Worm (Caenorhabditis elegans) whole organism, L4 larva: Measurements from ENCODE around the gene ndab-1.

Source experiments
- D1046.2 ChIP-seq: fragments of 200-800 bp; sonication (Bioruptor generic); IDR thresholded peaks from 2 replicates; pipeline ENCODE4 v1.3.6; 2022; ENCODE audit warnings: missing genetic modification characterization, missing compliant biosample characterization
- F26F4.8 ChIP-seq: fragments of 200-800 bp; sonication (Bioruptor generic); conservative IDR thresholded peaks from 2 replicates; pipeline ENCODE4 v1.3.6; 2022; ENCODE audit warnings: missing genetic modification characterization, missing compliant biosample characterization
- F37D6.2 ChIP-seq: sonication (generic microtip); optimal IDR thresholded peaks from 2 replicates; lab custom pipeline; 2016; ENCODE audit warnings: mild to moderate bottlenecking, missing genetic modification characterization, missing compliant biosample characterization
- F44E2.7 ChIP-seq: fragments of 200-800 bp; sonication (Bioruptor generic); IDR thresholded peaks from 2 replicates; pipeline ENCODE4 v2.1.2; 2022; ENCODE audit warnings: missing genetic modification characterization, missing compliant biosample characterization
- Y5F2A.4 ChIP-seq: fragments of 200-800 bp; sonication (Bioruptor generic); optimal IDR thresholded peaks from 2 replicates; lab custom pipeline; 2018; ENCODE audit warnings: mild to moderate bottlenecking, missing genetic modification characterization, missing compliant biosample characterization
- aha-1 ChIP-seq: fragments of 150-350 bp; peaks from one replicate; lab custom pipeline; 2014; ENCODE audit warnings: missing biosample characterization, missing genetic modification characterization
- arid-1 ChIP-seq: fragments of 200-800 bp; sonication (Bioruptor generic); conservative IDR thresholded peaks from 2 replicates; pipeline ENCODE4 v1.3.6; 2022; ENCODE audit warnings: missing genetic modification reagents, missing genetic modification characterization, missing compliant biosample characterization
- attf-4 ChIP-seq: sonication (generic microtip); optimal IDR thresholded peaks from 3 replicates; lab custom pipeline; 2017; ENCODE audit warnings: missing biosample characterization, missing genetic modification characterization
- ceh-20 ChIP-seq: fragments of 200-800 bp; sonication (Bioruptor generic); IDR thresholded peaks from 2 replicates; pipeline ENCODE4 v1.3.6; 2022; ENCODE audit warnings: missing genetic modification reagents, missing genetic modification characterization, missing compliant biosample characterization
- daf-12 ChIP-seq: fragments of 150-350 bp; optimal IDR thresholded peaks from 2 replicates; lab custom pipeline; 2014; ENCODE audit warnings: missing biosample characterization, missing genetic modification reagents, missing genetic modification characterization
- daf-16 ChIP-seq, 3 experiments: sonication (generic microtip); optimal IDR thresholded peaks; 2 replicates each; lab custom pipeline; 2016 to 2017; ENCODE audit warnings: missing genetic modification characterization in 3 of 3, missing genetic modification reagents in 3 of 3, mild to moderate bottlenecking in 2 of 3, missing compliant biosample characterization in 2 of 3, missing biosample characterization in 1 of 3, moderate library complexity in 1 of 3
- daf-19 ChIP-seq: fragments of 200-800 bp; sonication (Bioruptor generic); conservative IDR thresholded peaks from 2 replicates; pipeline ENCODE4 v1.3.6; 2022; ENCODE audit warnings: missing genetic modification characterization, missing compliant biosample characterization
- dmd-6 ChIP-seq: fragments of 200-800 bp; sonication (Bioruptor generic); IDR thresholded peaks from 2 replicates; pipeline ENCODE4 v1.3.6; 2022; ENCODE audit warnings: missing genetic modification reagents, missing genetic modification characterization, missing compliant biosample characterization
- dmd-8 ChIP-seq: fragments of 200-800 bp; sonication (Bioruptor generic); IDR thresholded peaks from 2 replicates; pipeline ENCODE4 v1.3.6; 2022; ENCODE audit warnings: missing genetic modification characterization, missing compliant biosample characterization
- dve-1 ChIP-seq: sonication (generic microtip); optimal IDR thresholded peaks from 2 replicates; lab custom pipeline; 2017; ENCODE audit warnings: antibody characterized with exemption, mild to moderate bottlenecking, missing genetic modification characterization, missing compliant biosample characterization; ENCODE audit not compliant: insufficient read depth
- egl-27 ChIP-seq: sonication (generic microtip); optimal IDR thresholded peaks from 3 replicates; lab custom pipeline; 2017; ENCODE audit warnings: missing biosample characterization, missing genetic modification reagents, missing genetic modification characterization
- hif-1 ChIP-seq, 2 experiments: sonication (generic microtip); optimal IDR thresholded peaks; 2 replicates each; lab custom pipeline; 2016 to 2017; ENCODE audit warnings: missing compliant biosample characterization in 2 of 2, missing genetic modification characterization in 2 of 2, missing genetic modification reagents in 2 of 2, missing genotype in 2 of 2, mild to moderate bottlenecking in 1 of 2
- hlh-11 ChIP-seq: fragments of 200-800 bp; sonication (Bioruptor generic); optimal IDR thresholded peaks from 2 replicates; lab custom pipeline; 2018; ENCODE audit warnings: mild to moderate bottlenecking, missing genetic modification characterization, missing compliant biosample characterization
- hlh-30 ChIP-seq: sonication (generic microtip); optimal IDR thresholded peaks from 2 replicates; lab custom pipeline; 2017; ENCODE audit warnings: antibody characterized with exemption, mild to moderate bottlenecking, missing genetic modification characterization, missing compliant biosample characterization; ENCODE audit not compliant: insufficient read depth
- lin-1 ChIP-seq: fragments of 200-800 bp; sonication (Bioruptor generic); IDR thresholded peaks from 2 replicates; pipeline ENCODE4 v1.3.6; 2022; ENCODE audit warnings: missing genetic modification reagents, missing genetic modification characterization, missing compliant biosample characterization
- lin-13 ChIP-seq: fragments of 150-350 bp; optimal IDR thresholded peaks from 2 replicates; lab custom pipeline; 2014; ENCODE audit warnings: missing biosample characterization, missing genetic modification reagents, missing genetic modification characterization
- mxl-3 ChIP-seq: fragments of 200-800 bp; sonication (Bioruptor generic); optimal IDR thresholded peaks from 2 replicates; lab custom pipeline; 2018; ENCODE audit warnings: mild to moderate bottlenecking, missing genetic modification characterization, missing compliant biosample characterization
- nhr-102 ChIP-seq: sonication (generic microtip); optimal IDR thresholded peaks from 2 replicates; lab custom pipeline; 2016; ENCODE audit warnings: mild to moderate bottlenecking, missing genetic modification characterization, moderate library complexity, missing compliant biosample characterization
- nhr-25 ChIP-seq: sonication (generic microtip); optimal IDR thresholded peaks from 2 replicates; lab custom pipeline; 2017; ENCODE audit warnings: missing genetic modification characterization, mild to moderate bottlenecking, missing compliant biosample characterization, antibody characterized with exemption, moderate library complexity, borderline replicate concordance; ENCODE audit not compliant: insufficient read depth
- nhr-28 ChIP-seq: fragments of 150-350 bp; optimal IDR thresholded peaks from 2 replicates; lab custom pipeline; 2014; ENCODE audit warnings: missing biosample characterization, missing genetic modification characterization
- nhr-41 ChIP-seq: fragments of 200-800 bp; sonication (Bioruptor generic); IDR thresholded peaks from 2 replicates; pipeline ENCODE4 v1.3.6; 2022; ENCODE audit warnings: missing genetic modification reagents, missing genetic modification characterization, missing compliant biosample characterization
- pha-4 ChIP-seq, 2 experiments: fragments of 150-350 bp in 1 of 2; fragments of 200-800 bp in 1 of 2; sonication (Bioruptor generic) in 1 of 2; IDR thresholded peaks in 1 of 2; optimal IDR thresholded peaks in 1 of 2; 2 replicates each; pipeline versions ENCODE4 v1.3.6 to Lab custom; 2014 to 2022; ENCODE audit warnings: missing genetic modification characterization in 2 of 2, missing genetic modification reagents in 2 of 2, missing biosample characterization in 1 of 2, missing compliant biosample characterization in 1 of 2
- pqm-1 ChIP-seq: sonication (generic microtip); optimal IDR thresholded peaks from 2 replicates; lab custom pipeline; 2017; ENCODE audit warnings: missing biosample characterization, missing genetic modification characterization
- sdz-12 ChIP-seq: fragments of 200-800 bp; sonication (Bioruptor generic); optimal IDR thresholded peaks from 2 replicates; lab custom pipeline; 2018; ENCODE audit warnings: mild to moderate bottlenecking, missing genetic modification characterization, missing compliant biosample characterization
- set-16 ChIP-seq: fragments of 200-800 bp; sonication (Bioruptor generic); IDR thresholded peaks from 2 replicates; pipeline ENCODE4 v1.3.6; 2022; ENCODE audit warnings: missing genetic modification reagents, missing genetic modification characterization, missing compliant biosample characterization
- spr-1 ChIP-seq: sonication (generic microtip); optimal IDR thresholded peaks from 2 replicates; lab custom pipeline; 2016; ENCODE audit warnings: mild to moderate bottlenecking, missing genetic modification characterization, missing compliant biosample characterization
- unc-62 ChIP-seq, 3 experiments: fragments of 150-350 bp in 1 of 3; sonication (generic microtip); optimal IDR thresholded peaks in 2 of 3; peaks in 1 of 3; 1 replicate in 1 of 3; 2 replicates in 2 of 3; lab custom pipeline; 2014 to 2017; ENCODE audit warnings: missing biosample characterization in 3 of 3, missing genetic modification characterization in 3 of 3, missing genetic modification reagents in 3 of 3, missing genotype in 1 of 3
- zip-2 ChIP-seq: fragments of 150-350 bp; optimal IDR thresholded peaks from 2 replicates; lab custom pipeline; 2014; ENCODE audit warnings: missing biosample characterization, missing genetic modification characterization
- ztf-11 ChIP-seq: fragments of 150-350 bp; optimal IDR thresholded peaks from 2 replicates; lab custom pipeline; 2014; ENCODE audit warnings: missing biosample characterization, missing genetic modification characterization

The ndab-1 gene

DNA sequence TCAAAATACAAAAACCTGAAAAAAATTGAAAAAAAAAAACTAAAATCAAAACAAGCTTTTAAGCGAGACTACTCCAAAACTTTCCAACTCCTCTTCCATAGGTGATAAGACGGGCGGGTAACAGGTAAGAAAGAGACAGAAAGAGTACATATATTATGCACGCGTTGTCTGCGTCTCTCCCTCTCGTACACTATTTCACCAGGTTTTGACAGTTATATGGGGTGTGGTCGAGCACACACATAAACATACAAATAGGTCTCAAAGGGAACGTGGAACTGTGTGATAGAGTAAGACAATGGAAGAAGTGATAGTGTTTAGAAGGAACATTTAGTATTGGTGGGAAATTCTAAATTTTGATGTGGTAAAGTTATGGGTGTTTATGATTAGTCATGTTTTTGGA lies 34.0 kb downstream of the ndab-1 start (continued):
- TF ChIP-seq zip-2 (tag; lab: Kevin White, UChicago) (no peak), dmd-8 (no peak), mxl-3 (GFP tag; lab: Kevin White, UChicago) (no peak), attf-4 (no peak), nhr-25 (tag; lab: Kevin White, UChicago) (no peak), sdz-12 (GFP tag; lab: Kevin White, UChicago) (no peak), hif-1 (tag; optimal IDR thresholded peaks at IDR 0.05; lab: Kevin White, UChicago) (peak in 1 of 2 experiments; percentile 5), aha-1 (tag; lab: Kevin White, UChicago) (no peak), ceh-20 (no peak)

DNA sequence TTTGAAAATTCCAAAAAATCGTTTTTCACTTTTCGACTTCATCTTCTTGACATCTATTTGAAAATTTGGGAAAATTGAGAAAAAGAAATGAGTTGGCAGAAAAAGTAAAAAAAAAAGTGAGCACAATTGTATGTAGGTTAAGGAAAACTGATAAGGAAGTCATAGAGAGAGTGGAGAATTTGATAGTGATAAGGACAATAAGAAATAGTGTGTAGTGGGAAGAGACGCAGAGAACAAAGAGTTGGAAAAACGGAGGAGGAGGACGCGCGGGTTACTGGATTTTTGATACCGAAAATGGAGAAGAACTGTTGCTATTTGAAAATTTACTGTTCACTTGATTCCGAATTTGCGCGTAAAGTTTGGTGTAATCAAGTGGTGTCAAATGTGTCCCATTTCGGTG lies 36.8 kb downstream of the ndab-1 start, which contains the start of gene Y56A3A.6:
Y56A3A.6 (minus strand) TSS at position 53 of the 400 bp plus-strand sequence.
- TF ChIP-seq lin-1 (GFP tag; lab: Robert Waterston, UW), result no peak
- TF ChIP-seq pqm-1 (tag; lab: Kevin White, UChicago), result peak; percentile 87
- TF ChIP-seq hlh-11 (tag; lab: Kevin White, UChicago), result peak; percentile 8
- TF ChIP-seq nhr-41 (GFP tag; lab: Robert Waterston, UW), result no peak
- TF ChIP-seq daf-16 (GFP tag; optimal IDR thresholded peaks at IDR 0.05; lab: Kevin White, UChicago), result no peak
- peak; percentile 39 for TF ChIP-seq daf-16 (tag; optimal IDR thresholded peaks at IDR 0.05; lab: Kevin White, UChicago)
- no peak for TF ChIP-seq Y5F2A.4
- 0 out of 2 replicates have a peak, but pooled peaks have one; percentile 9 for TF ChIP-seq dmd-6 (GFP tag; lab: Robert Waterston, UW)
- TF ChIP-seq dve-1 (tag; lab: Kevin White, UChicago), result peak; percentile 48
- TF ChIP-seq nhr-28 (tag; lab: Kevin White, UChicago), result peak; percentile 62
- no peak for TF ChIP-seq lin-13 (GFP tag; lab: Kevin White, UChicago)

DNA sequence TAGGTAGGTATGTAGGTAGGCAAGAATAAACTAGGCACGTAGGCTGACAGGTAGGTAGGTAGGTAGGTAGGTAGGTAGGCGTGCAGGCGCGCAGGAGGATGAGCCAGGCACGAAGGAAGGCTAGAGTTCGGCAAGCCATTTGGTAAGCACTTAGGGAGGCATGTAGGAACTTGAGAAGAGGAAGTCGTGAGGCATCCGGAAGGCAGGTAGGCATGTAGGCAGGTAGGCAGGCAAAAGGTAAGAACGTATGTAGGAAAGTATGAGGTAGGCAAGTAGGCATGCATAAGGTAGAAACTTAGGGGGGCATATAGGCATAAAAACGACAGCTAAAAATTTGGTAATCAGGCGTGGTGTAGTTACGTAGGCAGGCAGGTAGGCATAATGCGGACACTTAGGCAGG lies 39.4 kb downstream of the ndab-1 start:
- TF ChIP-seq D1046.2 (GFP tag; lab: Robert Waterston, UW), result 0 out of 2 replicates have a peak, but pooled peaks have one; percentile 32
- TF ChIP-seq unc-62 (GFP tag; optimal IDR thresholded peaks at IDR 0.05 in 1 of 2; lab: Kevin White, UChicago), result peak in 1 of 2 experiments; percentile 79
- TF ChIP-seq unc-62 (tag; optimal IDR thresholded peaks at IDR 0.05; lab: Kevin White, UChicago), result no peak
- TF ChIP-seq F26F4.8 (GFP tag; lab: Robert Waterston, UW), result 0 out of 2 replicates have a peak, but pooled peaks have one; percentile 28
- peak; percentile 55; the same call in 1 of the 2 replicates for TF ChIP-seq dmd-8
- TF ChIP-seq nhr-102, result no peak

DNA sequence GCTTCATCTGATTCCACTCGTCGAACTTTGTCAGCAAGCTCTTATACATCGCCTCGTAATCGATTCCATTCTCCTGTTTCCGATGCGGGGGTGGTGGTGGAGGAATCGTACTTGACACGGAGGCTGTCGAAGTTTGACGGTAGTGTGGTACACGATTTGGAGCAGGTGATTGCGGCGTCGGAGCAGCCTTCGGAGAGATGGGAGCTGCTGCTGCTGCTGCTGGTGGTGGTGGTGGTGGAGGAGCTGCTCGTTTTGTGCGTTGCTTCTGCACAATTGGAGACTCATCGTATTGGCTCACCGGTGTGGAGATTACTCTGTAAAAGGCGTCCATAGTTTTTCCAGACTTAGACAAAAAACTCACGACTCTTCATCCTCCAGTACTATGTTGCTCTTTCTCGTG lies 41.3 kb downstream of the ndab-1 start:
- TF ChIP-seq daf-12 (tag; lab: Kevin White, UChicago), result no peak
- no peak for TF ChIP-seq hlh-30 (tag; lab: Kevin White, UChicago)
- peak; percentile 81 for TF ChIP-seq set-16
- no peak for TF ChIP-seq F44E2.7
- TF ChIP-seq pha-4 (GFP tag; IDR thresholded peaks at IDR 0.05; lab: Robert Waterston, UW), result peak; percentile 25; the same call in 1 of the 2 replicates
- TF ChIP-seq pha-4 (tag; optimal IDR thresholded peaks at IDR 0.05; lab: Kevin White, UChicago), result no peak
- TF ChIP-seq pqm-1 (tag; lab: Kevin White, UChicago), result no peak
- no peak for TF ChIP-seq nhr-28 (tag; lab: Kevin White, UChicago)
- TF ChIP-seq arid-1 (GFP tag; lab: Robert Waterston, UW), result no peak
- no peak for TF ChIP-seq egl-27 (tag; lab: Kevin White, UChicago)
- TF ChIP-seq nhr-41 (GFP tag; lab: Robert Waterston, UW), result no peak
- TF ChIP-seq daf-19 (GFP tag; lab: Robert Waterston, UW), result no peak
- no peak for TF ChIP-seq F37D6.2
- TF ChIP-seq zip-2 (tag; lab: Kevin White, UChicago), result no peak
- TF ChIP-seq ztf-11 (tag; lab: Kevin White, UChicago), result no peak
- TF ChIP-seq spr-1, result no peak
- TF ChIP-seq, all 104 proteins: peak for 2
